Fruit fly (Drosophila melanogaster): ENCODE results near the gene CG5888.
A peak's percentile ranks its signal among the peaks of the same experiment; 100 is the strongest.

Gene CG5888

DNA sequence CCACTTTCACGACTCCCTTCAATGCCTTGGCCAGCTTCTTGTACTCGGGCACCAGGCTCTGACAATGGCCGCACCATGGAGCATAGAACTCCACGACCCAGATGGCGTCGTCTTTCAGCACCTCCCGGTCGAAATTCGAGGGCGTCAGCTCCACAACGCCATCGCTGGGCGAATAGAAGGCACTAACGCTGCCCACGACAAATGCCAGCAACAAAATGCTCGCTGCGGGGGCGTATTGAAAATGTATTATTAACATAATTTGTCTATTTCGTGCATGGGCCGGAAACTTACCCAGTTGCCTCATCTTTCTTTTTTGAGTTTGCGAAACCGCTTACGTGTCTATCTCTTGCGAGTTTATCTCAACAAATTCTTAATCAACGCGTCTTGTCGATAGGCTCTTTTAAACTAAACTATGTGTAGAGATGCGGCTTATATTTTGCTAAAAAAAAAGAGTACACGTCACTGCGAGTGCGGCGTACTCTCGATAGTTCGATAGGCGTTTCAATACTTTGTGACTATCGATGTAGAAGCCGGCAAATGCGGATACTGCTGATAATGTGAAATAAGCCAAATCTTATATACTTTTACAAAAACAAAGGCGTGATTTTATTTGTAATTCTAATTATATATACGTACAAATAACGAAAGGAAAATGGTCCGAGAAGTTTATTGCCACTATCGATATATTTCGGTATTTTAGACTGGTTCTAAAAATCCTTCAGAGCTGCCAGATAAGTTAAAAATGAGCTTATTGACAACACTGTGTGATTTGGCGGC lies 91.8 kb downstream of the CG5888 start, which contains the start of gene CaBP1:
Gene CaBP1 (minus strand): TSS at position 487 of the 777 bp plus-strand sequence.
- TF ChIP-seq bigmax (GFP tag; optimal IDR thresholded peaks at IDR 0.05) = no peak
- no peak for TF ChIP-seq chn (GFP tag; optimal IDR thresholded peaks at IDR 0.05)
- TF ChIP-seq CG2120 (GFP tag; optimal IDR thresholded peaks at IDR 0.05) = no peak
- TF ChIP-seq Sry-β (GFP tag; optimal IDR thresholded peaks at IDR 0.05) = no peak
- no peak for TF ChIP-seq PHDP (tag; optimal IDR thresholded peaks at IDR 0.05)
- no peak for TF ChIP-seq CG32532 (GFP tag; IDR thresholded peaks at IDR 0.05)
- TF ChIP-seq Max (GFP tag; optimal IDR thresholded peaks at IDR 0.05) = no peak
- peak; percentile 91 for TF ChIP-seq hb (GFP tag; IDR thresholded peaks at IDR 0.05; ENCODE audit: partially characterized antibody)
- peak; percentile 87 for TF ChIP-seq bbx (GFP tag; IDR thresholded peaks at IDR 0.05; ENCODE audit: partially characterized antibody)
- TF ChIP-seq fd64A (GFP tag; optimal IDR thresholded peaks at IDR 0.05) = no peak
- TF ChIP-seq bowl (GFP tag; IDR thresholded peaks at IDR 0.05) = no peak
- no peak for TF ChIP-seq CG14014 (GFP tag; IDR thresholded peaks at IDR 0.05)
- TF ChIP-seq CG6654 (GFP tag; optimal IDR thresholded peaks at IDR 0.05) = no peak
- peak; percentile 80 for TF ChIP-seq CG2116 (GFP tag; optimal IDR thresholded peaks at IDR 0.05)
- TF ChIP-seq pho (GFP tag; optimal IDR thresholded peaks at IDR 0.05) = no peak
- no peak for TF ChIP-seq CG1602 (GFP tag; optimal IDR thresholded peaks at IDR 0.05)
- no peak for TF ChIP-seq Taf1 (GFP tag; IDR thresholded peaks at IDR 0.05)
- TF ChIP-seq gfzf (GFP tag; optimal IDR thresholded peaks at IDR 0.05) = peak; percentile 18
- TF ChIP-seq CG14710 (tag; optimal IDR thresholded peaks at IDR 0.05) = peak; percentile 59
- TF ChIP-seq oc (tag; optimal IDR thresholded peaks at IDR 0.05) = no peak
- TF ChIP-seq TFAM (GFP tag; optimal IDR thresholded peaks at IDR 0.05) = no peak
- TF ChIP-seq ase (GFP tag; IDR thresholded peaks at IDR 0.05) = no peak
- no peak for TF ChIP-seq CG10979 (tag; optimal IDR thresholded peaks at IDR 0.05)
- TF ChIP-seq dmrt11E (tag; optimal IDR thresholded peaks at IDR 0.05) = no peak
- TF ChIP-seq Scr (GFP tag; IDR thresholded peaks at IDR 0.05; ENCODE audit: partially characterized antibody) = peak; percentile 98
- no peak for TF ChIP-seq Ptx1 (GFP tag; IDR thresholded peaks at IDR 0.05)
- TF ChIP-seq Sox102F (GFP tag; optimal IDR thresholded peaks at IDR 0.05) = no peak
- no peak for TF ChIP-seq MTF-1 (GFP tag; optimal IDR thresholded peaks at IDR 0.05; ENCODE audit: borderline replicate concordance)
- peak; percentile 98 for TF ChIP-seq unc-4 (GFP tag; IDR thresholded peaks at IDR 0.05; ENCODE audit: partially characterized antibody)
- no peak for TF ChIP-seq prd (optimal IDR thresholded peaks at IDR 0.05)
- no peak for TF ChIP-seq prd (GFP tag; IDR thresholded peaks at IDR 0.05)
- TF ChIP-seq trh (GFP tag; optimal IDR thresholded peaks at IDR 0.05) = no peak
- TF ChIP-seq D19B (GFP tag; optimal IDR thresholded peaks at IDR 0.05) = no peak
- peak; percentile 71 for TF ChIP-seq MESR4 (GFP tag; optimal IDR thresholded peaks at IDR 0.05)
- no peak for TF ChIP-seq Xrp1 (GFP tag; IDR thresholded peaks at IDR 0.05)
- TF ChIP-seq Ets97D (GFP tag; optimal IDR thresholded peaks at IDR 0.05) = peak; percentile 42
- no peak for TF ChIP-seq CG13424 (tag; optimal IDR thresholded peaks at IDR 0.05)
- no peak for TF ChIP-seq cg (GFP tag; optimal IDR thresholded peaks at IDR 0.05)
- peak; percentile 5 for TF ChIP-seq phol (tag; optimal IDR thresholded peaks at IDR 0.05)
- TF ChIP-seq CG11093 (GFP tag; IDR thresholded peaks at IDR 0.05) = no peak
- peak; percentile 15 for TF ChIP-seq CG11504 (tag; optimal IDR thresholded peaks at IDR 0.05)
- TF ChIP-seq zen2 (GFP tag; IDR thresholded peaks at IDR 0.05; ENCODE audit: partially characterized antibody) = peak; percentile 93; the same call in 2 of the 3 replicates
- TF ChIP-seq CG12659 (GFP tag; optimal IDR thresholded peaks at IDR 0.05) = peak; percentile 50
- TF ChIP-seq sr (GFP tag; IDR thresholded peaks at IDR 0.05) = peak; percentile 97
- peak; percentile 99 for TF ChIP-seq Doc3 (GFP tag; IDR thresholded peaks at IDR 0.05; ENCODE audit: partially characterized antibody)
- TF ChIP-seq cad (GFP tag; optimal IDR thresholded peaks at IDR 0.05) = no peak
- no peak for TF ChIP-seq CG3838 (GFP tag; optimal IDR thresholded peaks at IDR 0.05)
- TF ChIP-seq vnd (GFP tag; IDR thresholded peaks at IDR 0.05; ENCODE audit: partially characterized antibody) = peak; percentile 93
- no peak for TF ChIP-seq NC2α (GFP tag; optimal IDR thresholded peaks at IDR 0.05)
